Worm (Caenorhabditis elegans): Measurements from ENCODE around the gene Y43F8B.19.

Y43F8B.19 gene

ce11 chrV:19510925-19511324 lies 1.2 kb downstream of the Y43F8B.19 start:
- no peak for TF ChIP-seq egl-27 (tag; optimal IDR thresholded peaks at IDR 0.05)
- no peak for TF ChIP-seq nhr-20 (tag; optimal IDR thresholded peaks at IDR 0.05)
- no peak for TF ChIP-seq alr-1 (tag; optimal IDR thresholded peaks at IDR 0.05; ENCODE audit: borderline replicate concordance)
- no peak for TF ChIP-seq isw-1 (GFP tag; IDR thresholded peaks at IDR 0.05)
- TF ChIP-seq efl-3 (GFP tag; optimal IDR thresholded peaks at IDR 0.05): no peak

DNA sequence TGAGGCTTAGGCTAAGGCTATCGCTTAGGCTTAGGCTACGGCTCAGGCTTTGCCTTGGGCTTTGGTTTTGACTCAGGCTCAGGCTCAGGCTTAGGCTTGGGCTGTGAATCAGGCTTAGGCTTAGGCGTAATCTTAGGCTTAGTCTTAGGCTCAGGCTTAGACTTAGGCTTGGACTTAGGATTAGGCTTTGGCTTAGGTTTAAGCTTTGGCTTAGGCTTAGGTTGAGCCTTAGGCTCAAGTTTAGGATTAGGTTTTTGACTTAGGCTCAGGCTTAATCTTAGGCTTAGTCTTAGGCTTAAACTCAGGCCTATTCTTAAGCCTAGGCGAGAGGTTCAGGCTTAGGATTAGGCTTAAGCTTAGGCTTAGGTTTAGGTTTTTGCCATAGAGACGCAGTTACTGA lies 1.8 kb downstream of the Y43F8B.19 start:
- no peak for TF ChIP-seq zip-4 (GFP tag; optimal IDR thresholded peaks at IDR 0.05)
- no peak for TF ChIP-seq unc-98 (GFP tag; IDR thresholded peaks at IDR 0.05)
- no peak for TF ChIP-seq elt-3 (tag; optimal IDR thresholded peaks at IDR 0.05)
- no peak for TF ChIP-seq nhr-90 (tag; optimal IDR thresholded peaks at IDR 0.05; ENCODE audit: poor library complexity)
- no peak for TF ChIP-seq elt-2 (tag; optimal IDR thresholded peaks at IDR 0.05)
- TF ChIP-seq ces-1 (GFP tag; optimal IDR thresholded peaks at IDR 0.05): no peak
- no peak for TF ChIP-seq F16B12.6 (tag; optimal IDR thresholded peaks at IDR 0.05)
- no peak for TF ChIP-seq C04F5.9 (tag; optimal IDR thresholded peaks at IDR 0.05)
- TF ChIP-seq nhr-76 (tag; optimal IDR thresholded peaks at IDR 0.05): no peak
- TF ChIP-seq hlh-17 (GFP tag; optimal IDR thresholded peaks at IDR 0.05; ENCODE audit: borderline replicate concordance): no peak
- no peak for TF ChIP-seq nhr-85 (tag)
- TF ChIP-seq aly-2 (tag; optimal IDR thresholded peaks at IDR 0.05): no peak
- TF ChIP-seq ztf-4 (tag; optimal IDR thresholded peaks at IDR 0.05): no peak
- TF ChIP-seq jun-1 (tag; optimal IDR thresholded peaks at IDR 0.05): no peak
- TF ChIP-seq hpl-2 (GFP tag; optimal IDR thresholded peaks at IDR 0.05): no peak

DNA sequence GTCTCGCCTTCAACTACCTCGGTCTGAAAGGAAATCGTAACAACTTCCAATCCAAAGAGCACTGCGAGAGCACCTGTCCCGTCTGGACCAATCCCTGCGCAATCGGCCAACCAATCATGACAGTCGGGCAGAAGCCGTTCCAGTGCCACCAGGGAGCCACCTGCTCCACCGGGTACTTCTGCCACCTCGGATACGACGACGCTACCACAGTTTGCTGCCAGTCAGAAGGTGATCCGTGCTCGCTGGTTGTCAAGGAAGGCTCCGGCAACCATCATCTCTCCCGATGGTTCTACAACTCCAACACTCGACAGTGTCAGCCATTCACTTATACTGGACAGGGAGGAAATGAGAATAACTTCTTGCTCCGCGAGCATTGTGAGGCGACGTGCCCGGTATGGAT lies 3.0 kb downstream of the Y43F8B.19 start:
- TF ChIP-seq dpl-1 (GFP tag; optimal IDR thresholded peaks at IDR 0.05) (no peak), pqm-1 (tag; optimal IDR thresholded peaks at IDR 0.05) (no peak), ama-1 (optimal IDR thresholded peaks at IDR 0.05) (no peak), fos-1 (tag; optimal IDR thresholded peaks at IDR 0.05) (no peak), ceh-88 (GFP tag; IDR thresholded peaks at IDR 0.05) (no peak), nhr-11 (tag; optimal IDR thresholded peaks at IDR 0.05) (no peak), efl-1 (optimal IDR thresholded peaks at IDR 0.05) (no peak), efl-1 (GFP tag; optimal IDR thresholded peaks at IDR 0.05 in 1 of 2) (peak in 1 of 2 experiments; percentile 19), vab-15 (tag; optimal IDR thresholded peaks at IDR 0.05) (no peak), alr-1 (tag; optimal IDR thresholded peaks at IDR 0.05; ENCODE audit: borderline replicate concordance) (no peak)

DNA sequence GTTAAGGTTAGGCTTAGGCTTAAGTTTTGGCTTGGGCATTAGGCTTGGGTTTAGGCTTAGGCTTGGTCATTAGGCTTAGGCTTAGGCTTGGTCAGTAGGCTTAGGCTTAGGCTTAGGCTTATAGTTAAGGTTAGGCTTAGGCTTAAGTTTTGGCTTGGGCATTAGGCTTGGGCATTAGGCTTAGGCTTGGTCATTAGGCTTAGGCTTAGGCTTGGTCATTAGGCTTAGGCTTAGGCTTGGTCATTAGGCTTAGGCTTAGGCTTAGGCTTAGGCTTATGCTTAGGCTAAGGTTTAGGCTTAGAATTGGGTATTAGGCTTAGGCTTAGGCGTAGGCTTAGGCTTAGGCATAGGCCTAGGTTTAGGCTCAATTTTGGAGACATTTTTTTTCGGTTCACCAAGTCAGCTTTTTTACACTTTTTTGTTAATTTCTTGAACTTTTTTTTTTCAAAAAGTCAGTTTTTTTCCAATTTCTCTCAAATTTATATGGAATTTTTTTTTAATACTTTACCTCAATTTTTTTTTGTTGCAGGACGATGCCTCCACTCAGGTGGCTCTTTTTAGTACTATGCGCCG lies 9.4 kb downstream of the Y43F8B.19 start, which contains the start of gene Y43F8B.3:
Gene Y43F8B.3 (plus strand): TSS at position 523 of the 573 bp plus-strand sequence.
- no peak for TF ChIP-seq ceh-88 (GFP tag; IDR thresholded peaks at IDR 0.05)
- TF ChIP-seq ama-1 (optimal IDR thresholded peaks at IDR 0.05): no peak
- no peak for TF ChIP-seq jun-1 (tag; optimal IDR thresholded peaks at IDR 0.05)
- TF ChIP-seq ces-1 (GFP tag; optimal IDR thresholded peaks at IDR 0.05): no peak
- no peak for TF ChIP-seq grh-1 (GFP tag; IDR thresholded peaks at IDR 0.05)
- TF ChIP-seq skn-1 (tag; optimal IDR thresholded peaks at IDR 0.05): no peak
- no peak for TF ChIP-seq efl-1 (optimal IDR thresholded peaks at IDR 0.05)
- no peak for TF ChIP-seq efl-1 (GFP tag; optimal IDR thresholded peaks at IDR 0.05 in 1 of 2)
- no peak for TF ChIP-seq unc-62 (GFP tag; optimal IDR thresholded peaks at IDR 0.05)
- TF ChIP-seq isw-1 (GFP tag; IDR thresholded peaks at IDR 0.05): no peak
- TF ChIP-seq lin-13 (GFP tag; optimal IDR thresholded peaks at IDR 0.05): no peak
- TF ChIP-seq rnt-1 (tag; optimal IDR thresholded peaks at IDR 0.05): no peak

DNA sequence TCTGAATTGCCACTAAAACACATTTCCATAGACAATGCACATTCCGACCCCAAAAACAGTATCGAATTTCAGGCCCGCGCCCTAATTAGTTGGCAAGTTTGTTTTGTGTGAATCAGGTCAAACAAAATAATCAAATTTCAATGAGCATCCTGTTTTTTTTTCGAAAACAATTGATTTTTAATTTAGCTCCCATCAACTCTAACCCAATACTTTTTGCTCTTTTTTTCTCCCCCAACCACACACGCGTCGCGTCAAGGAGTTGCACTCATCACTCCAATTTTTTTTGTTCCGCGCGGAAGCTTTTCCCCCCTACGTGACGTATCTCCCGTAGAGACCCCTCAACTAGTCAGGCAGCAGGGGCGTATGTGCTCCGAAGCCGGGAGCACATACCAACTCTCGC lies 10.7 kb downstream of the Y43F8B.19 start:
- no peak for TF ChIP-seq snu-23 (GFP tag; optimal IDR thresholded peaks at IDR 0.05)
- no peak for TF ChIP-seq aly-2 (tag; optimal IDR thresholded peaks at IDR 0.05)
- TF ChIP-seq nhr-47 (tag; optimal IDR thresholded peaks at IDR 0.05): no peak
- no peak for TF ChIP-seq C34B4.2 (tag; optimal IDR thresholded peaks at IDR 0.05)
- TF ChIP-seq nhr-71 (tag; optimal IDR thresholded peaks at IDR 0.05): no peak
- no peak for TF ChIP-seq alr-1 (tag; optimal IDR thresholded peaks at IDR 0.05; ENCODE audit: borderline replicate concordance)
- no peak for TF ChIP-seq zag-1 (tag; optimal IDR thresholded peaks at IDR 0.05)
- TF ChIP-seq xbp-1 (tag; optimal IDR thresholded peaks at IDR 0.05): no peak
- TF ChIP-seq mef-2 (tag; optimal IDR thresholded peaks at IDR 0.05): no peak
- no peak for TF ChIP-seq nhr-28 (tag; optimal IDR thresholded peaks at IDR 0.05)
- TF ChIP-seq lsy-2 (tag; optimal IDR thresholded peaks at IDR 0.05): no peak
- no peak for TF ChIP-seq sox-4 (tag; optimal IDR thresholded peaks at IDR 0.05)
